Fruit fly (Drosophila melanogaster) whole organism, embryonic: ENCODE data around the gene Bub1.
A peak's percentile ranks its signal among the peaks of the same experiment; 100 is the strongest.

Experiments
- Ada2b ChIP-seq: fragments of 200-800 bp; sonication (Bioruptor generic); IDR thresholded peaks from 2 replicates; pipeline ENCODE4 v1.3.6; 2022; ENCODE audit warnings: missing biosample characterization, missing genetic modification characterization
- Adf1 ChIP-seq: fragments of 200-800 bp; sonication (Bioruptor generic); IDR thresholded peaks from 2 replicates; pipeline ENCODE4 v1.3.6; 2022; ENCODE audit warnings: missing biosample characterization, missing genetic modification characterization
- Bgb ChIP-seq: fragments of 200-800 bp; sonication (Bioruptor generic); IDR thresholded peaks from 2 replicates; pipeline ENCODE4 v1.3.6; 2022; ENCODE audit warnings: missing biosample characterization, missing genetic modification characterization; ENCODE audit not compliant: partially characterized antibody
- Blimp-1 ChIP-seq: fragments of 200-800 bp; sonication (Bioruptor generic); optimal IDR thresholded peaks from 3 replicates; lab custom pipeline; 2018; ENCODE audit warnings: missing biosample characterization, missing genetic modification characterization, mild to moderate bottlenecking, moderate library complexity, missing genetic modification reagents
- CG1233 ChIP-seq: fragments of 200-800 bp; sonication (Bioruptor generic); optimal IDR thresholded peaks from 4 replicates; lab custom pipeline; 2018; ENCODE audit warnings: missing biosample characterization, mild to moderate bottlenecking, missing genetic modification characterization
- CG15479 ChIP-seq: fragments of 200-800 bp; sonication (Bioruptor generic); optimal IDR thresholded peaks from 3 replicates; lab custom pipeline; 2019; ENCODE audit warnings: missing biosample characterization, mild to moderate bottlenecking, missing genetic modification characterization, moderate library complexity
- CG16813 ChIP-seq: fragments of 200-800 bp; sonication (Bioruptor generic); IDR thresholded peaks from 3 replicates; pipeline ENCODE4 v1.3.6; 2022; ENCODE audit warnings: missing biosample characterization, missing genetic modification characterization; ENCODE audit not compliant: partially characterized antibody
- CG1832 ChIP-seq: fragments of 200-800 bp; sonication (Bioruptor generic); optimal IDR thresholded peaks from 2 replicates; lab custom pipeline; 2017; ENCODE audit warnings: missing biosample characterization, mild to moderate bottlenecking, missing genetic modification characterization, inconsistent platforms
- CG18599 ChIP-seq: fragments of 200-800 bp; sonication (Bioruptor generic); optimal IDR thresholded peaks from 3 replicates; lab custom pipeline; 2017; ENCODE audit warnings: missing biosample characterization, missing genetic modification characterization, mild to moderate bottlenecking, moderate library complexity, missing genetic modification reagents
- CG2199 ChIP-seq: fragments of 200-800 bp; sonication (Bioruptor generic); IDR thresholded peaks from 3 replicates; pipeline ENCODE4 v1.3.6; 2022; ENCODE audit warnings: missing biosample characterization, missing genetic modification characterization
- CG32532 ChIP-seq: fragments of 200-800 bp; sonication (Bioruptor generic); IDR thresholded peaks from 2 replicates; pipeline ENCODE4 v1.3.6; 2022; ENCODE audit warnings: missing biosample characterization, missing genetic modification characterization
- CG4360 ChIP-seq: fragments of 200-800 bp; sonication (Bioruptor generic); IDR thresholded peaks from 2 replicates; pipeline ENCODE4 v1.3.6; 2022; ENCODE audit warnings: missing biosample characterization, missing genetic modification characterization
- CG4404 ChIP-seq: fragments of 200-800 bp; sonication (Bioruptor generic); IDR thresholded peaks from 2 replicates; pipeline ENCODE4 v1.3.6; 2022; ENCODE audit warnings: missing biosample characterization, missing genetic modification characterization
- CG8478 ChIP-seq: fragments of >200 bp; optimal IDR thresholded peaks from 2 replicates; lab custom pipeline; 2018
- CG9932 ChIP-seq: fragments of 200-800 bp; sonication (Bioruptor generic); IDR thresholded peaks from 2 replicates; pipeline ENCODE4 v1.3.6; 2022; ENCODE audit warnings: missing biosample characterization, missing genetic modification characterization
- Dbx ChIP-seq: fragments of 200-800 bp; sonication (Bioruptor generic); IDR thresholded peaks from 3 replicates; pipeline ENCODE4 v1.3.6; 2022; ENCODE audit warnings: missing biosample characterization, missing genetic modification characterization
- Dip3 ChIP-seq: fragments of 200-800 bp; sonication (Bioruptor generic); optimal IDR thresholded peaks from 3 replicates; lab custom pipeline; 2016; ENCODE audit warnings: missing biosample characterization, missing genetic modification characterization
- Ets65A ChIP-seq: fragments of 200-800 bp; sonication (Bioruptor generic); peaks from one replicate; lab custom pipeline; 2016; ENCODE audit warnings: missing biosample characterization, missing genetic modification characterization
- Hr78 ChIP-seq, 2 experiments: fragments of 200-800 bp in 1 of 2; fragments of >200 bp in 1 of 2; sonication (Bioruptor generic) in 1 of 2; optimal IDR thresholded peaks; 2 replicates each; lab custom pipeline; 2017 to 2019; ENCODE audit warnings: missing biosample characterization in 2 of 2, missing genetic modification characterization in 2 of 2, mild to moderate bottlenecking in 1 of 2, moderate library complexity in 1 of 2
- MBD-R2 ChIP-seq: fragments of 200-800 bp; sonication (Bioruptor generic); IDR thresholded peaks from 2 replicates; pipeline ENCODE4 v1.3.6; 2022; ENCODE audit warnings: missing biosample characterization, missing genetic modification characterization
- Med ChIP-seq: fragments of 200-800 bp; sonication (Bioruptor generic); peaks from one replicate; lab custom pipeline; 2016; ENCODE audit warnings: missing biosample characterization, missing genetic modification characterization, mild to moderate bottlenecking, inconsistent platforms, moderate library complexity
- Mrtf ChIP-seq: fragments of 200-800 bp; sonication (Bioruptor generic); IDR thresholded peaks from 3 replicates; pipeline ENCODE4 v1.3.6; 2022; ENCODE audit warnings: missing biosample characterization, missing genetic modification characterization
- Nf-YC ChIP-seq: fragments of 200-800 bp; optimal IDR thresholded peaks from 3 replicates; lab custom pipeline; 2019; ENCODE audit warnings: missing biosample characterization, mild to moderate bottlenecking, missing genetic modification characterization, moderate library complexity
- amos ChIP-seq: fragments of 200-800 bp; sonication (Bioruptor generic); IDR thresholded peaks from 2 replicates; pipeline ENCODE4 v1.3.6; 2022; ENCODE audit warnings: missing biosample characterization, missing genetic modification characterization; ENCODE audit not compliant: partially characterized antibody
- bbx ChIP-seq: fragments of 200-800 bp; sonication (Bioruptor generic); IDR thresholded peaks from 2 replicates; pipeline ENCODE4 v1.3.6; 2022; ENCODE audit warnings: missing biosample characterization, missing genetic modification characterization; ENCODE audit not compliant: partially characterized antibody
- bcd ChIP-seq: fragments of 200-800 bp; sonication (Bioruptor generic); optimal IDR thresholded peaks from 2 replicates; lab custom pipeline; 2017; ENCODE audit warnings: missing biosample characterization, mild to moderate bottlenecking, missing genetic modification characterization
- chm ChIP-seq: fragments of 200-800 bp; sonication (Bioruptor generic); IDR thresholded peaks from 2 replicates; pipeline ENCODE4 v1.3.6; 2022; ENCODE audit warnings: missing biosample characterization, missing genetic modification characterization
- ci ChIP-seq: fragments of 200-800 bp; sonication (Bioruptor generic); IDR thresholded peaks from 3 replicates; pipeline ENCODE4 v1.3.6; 2022; ENCODE audit warnings: missing biosample characterization, missing genetic modification characterization
- crol ChIP-seq: fragments of 200-800 bp; sonication (Bioruptor generic); IDR thresholded peaks from 2 replicates; pipeline ENCODE4 v1.3.6; 2022; ENCODE audit warnings: missing biosample characterization, missing genetic modification characterization
- cwo ChIP-seq: fragments of 200-800 bp; sonication (Bioruptor generic); optimal IDR thresholded peaks from 3 replicates; lab custom pipeline; 2017; ENCODE audit warnings: missing biosample characterization, missing genetic modification characterization, mild to moderate bottlenecking, moderate library complexity, missing genetic modification reagents
- gce ChIP-seq: fragments of 200-800 bp; sonication (Bioruptor generic); IDR thresholded peaks from 3 replicates; pipeline ENCODE4 v1.3.6; 2022; ENCODE audit warnings: missing biosample characterization, missing genetic modification characterization
- hkb ChIP-seq, 2 experiments: fragments of 200-800 bp in 1 of 2; fragments of >200 bp in 1 of 2; sonication (Bioruptor generic) in 1 of 2; IDR thresholded peaks in 1 of 2; optimal IDR thresholded peaks in 1 of 2; 2 replicates each; pipeline versions ENCODE4 v1.3.6 to Lab custom; 2017 to 2022; ENCODE audit warnings: missing biosample characterization in 1 of 2, missing genetic modification characterization in 1 of 2
- knrl ChIP-seq: fragments of 200-800 bp; sonication (Bioruptor generic); IDR thresholded peaks from 3 replicates; pipeline ENCODE4 v1.3.6; 2022; ENCODE audit warnings: missing biosample characterization, missing genetic modification characterization; ENCODE audit not compliant: partially characterized antibody
- nom ChIP-seq: fragments of 200-800 bp; sonication (Bioruptor generic); optimal IDR thresholded peaks from 2 replicates; lab custom pipeline; 2017; ENCODE audit warnings: missing biosample characterization, missing genetic modification characterization, mild to moderate bottlenecking, moderate library complexity, missing genetic modification reagents
- oc ChIP-seq: fragments of 200-800 bp; sonication (Bioruptor generic); optimal IDR thresholded peaks from 2 replicates; lab custom pipeline; 2018; ENCODE audit warnings: missing biosample characterization, mild to moderate bottlenecking, missing genetic modification characterization, moderate library complexity
- onecut ChIP-seq: fragments of 200-800 bp; sonication (Bioruptor generic); IDR thresholded peaks from 2 replicates; pipeline ENCODE4 v1.3.6; 2022; ENCODE audit warnings: missing biosample characterization, missing genetic modification characterization
- otp ChIP-seq: fragments of 200-800 bp; sonication (Bioruptor generic); IDR thresholded peaks from 3 replicates; pipeline ENCODE4, ENCODE4 v1.3.6; 2022; ENCODE audit warnings: missing biosample characterization, missing genetic modification characterization
- pan ChIP-seq, 4 experiments: fragments of >200 bp in 3 of 4; fragments of 200-800 bp in 1 of 4; sonication (Bioruptor generic) in 1 of 4; optimal IDR thresholded peaks in 3 of 4; IDR thresholded peaks in 1 of 4; 2 replicates each; pipeline versions ENCODE4 v1.3.6 to Lab custom; 2017 to 2022; ENCODE audit warnings: missing biosample characterization in 2 of 4, missing genetic modification characterization in 2 of 4, mixed read lengths in 1 of 4
- pros ChIP-seq: fragments of 200-800 bp; sonication (Bioruptor generic); optimal IDR thresholded peaks from 3 replicates; lab custom pipeline; 2019; ENCODE audit warnings: missing biosample characterization, mild to moderate bottlenecking, missing genetic modification characterization, moderate library complexity
- seq ChIP-seq: fragments of 200-800 bp; sonication (Bioruptor generic); IDR thresholded peaks from 2 replicates; pipeline ENCODE4 v1.3.6; 2022; ENCODE audit warnings: missing biosample characterization, missing genetic modification characterization
- sna ChIP-seq: fragments of 200-800 bp; sonication (Bioruptor generic); IDR thresholded peaks from 2 replicates; pipeline ENCODE4 v1.3.6; 2022; ENCODE audit warnings: missing biosample characterization, missing genetic modification characterization; ENCODE audit not compliant: partially characterized antibody
- sob ChIP-seq: fragments of 200-800 bp; sonication (Bioruptor generic); IDR thresholded peaks from 2 replicates; pipeline ENCODE4 v1.3.6; 2022; ENCODE audit warnings: missing biosample characterization, missing genetic modification characterization
- tap ChIP-seq: fragments of 200-800 bp; optimal IDR thresholded peaks from 3 replicates; lab custom pipeline; 2019; ENCODE audit warnings: missing biosample characterization, mild to moderate bottlenecking, missing genetic modification characterization, moderate library complexity
- ttk ChIP-seq: fragments of 200-800 bp; sonication (Bioruptor generic); IDR thresholded peaks from 2 replicates; pipeline ENCODE4 v2.1.2; 2022; ENCODE audit warnings: missing biosample characterization, missing genetic modification characterization
- zen ChIP-seq: fragments of 200-800 bp; sonication (Bioruptor generic); optimal IDR thresholded peaks from 3 replicates; lab custom pipeline; 2018; ENCODE audit warnings: missing biosample characterization, mild to moderate bottlenecking, missing genetic modification characterization, moderate library complexity
- zen2 ChIP-seq: fragments of 200-800 bp; sonication (Bioruptor generic); IDR thresholded peaks from 3 replicates; pipeline ENCODE4 v1.3.6; 2022; ENCODE audit warnings: missing biosample characterization, missing genetic modification characterization; ENCODE audit not compliant: partially characterized antibody

The Bub1 gene

DNA sequence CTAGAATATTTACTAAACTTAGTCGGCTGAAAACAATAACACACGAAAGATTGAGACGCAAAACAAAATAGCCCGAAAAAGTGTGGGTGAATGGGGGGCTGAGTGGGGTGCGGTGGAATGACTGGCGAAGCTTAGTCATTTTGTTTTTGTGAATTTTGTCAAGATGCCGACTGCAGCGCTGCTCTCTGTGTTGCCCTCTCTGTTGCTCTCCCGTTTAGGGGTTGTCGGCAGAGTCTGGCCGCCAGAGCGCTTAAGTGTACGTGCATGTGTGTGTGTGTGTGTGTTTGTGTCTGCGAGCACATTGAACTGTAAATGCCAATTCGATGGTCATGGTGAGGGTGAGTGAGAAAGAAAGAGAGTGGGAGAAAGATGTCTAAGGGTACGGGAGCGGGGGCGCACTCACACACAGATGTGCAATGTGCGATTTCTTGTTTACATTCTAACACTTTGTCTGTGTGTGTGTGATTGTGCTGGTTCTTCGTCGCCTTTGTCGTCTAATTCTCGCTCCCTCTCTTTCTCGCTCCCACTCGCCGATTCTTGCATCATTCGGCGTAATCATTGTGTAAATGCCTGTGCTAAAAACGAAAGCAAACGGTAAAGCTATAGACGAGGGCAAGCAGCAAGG, 27.8 kb downstream of the Bub1 start (continued):
- TF ChIP-seq CG2199 (0 out of 3 replicates have a peak, but pooled peaks have one; percentile 48), Bgb (peak; percentile 21; the same call in 1 of the 2 replicates), seq (GFP tag; lab: Robert Waterston, UW) (peak; percentile 40; the same call in 1 of the 2 replicates), CG1832 (peak; percentile 40), Nf-YC (tag; lab: Kevin White, UChicago) (peak; percentile 18), bbx (GFP tag; lab: Robert Waterston, UW) (0 out of 2 replicates have a peak, but pooled peaks have one; percentile 40), Blimp-1 (GFP tag; lab: Kevin White, UChicago) (peak; percentile 18), onecut (GFP tag; lab: Robert Waterston, UW) (no peak), CG16813 (GFP tag; lab: Robert Waterston, UW) (0 out of 3 replicates have a peak, but pooled peaks have one; percentile 18), tap (no peak), bcd (GFP tag; lab: Kevin White, UChicago) (peak; percentile 9), Dbx (GFP tag; lab: Robert Waterston, UW) (peak; percentile 49; the same call in 1 of the 3 replicates), chm (peak; percentile 19; the same call in 1 of the 2 replicates), CG32532 (GFP tag; lab: Robert Waterston, UW) (peak; percentile 26; the same call in 1 of the 2 replicates), sob (GFP tag; lab: Robert Waterston, UW) (peak; percentile 31; the same call in 1 of the 2 replicates), pan (optimal IDR thresholded peaks at IDR 0.05; lab: Kevin White, UChicago) (no peak), pan (GFP tag; optimal IDR thresholded peaks at IDR 0.05 in 1 of 2, IDR thresholded peaks at IDR 0.05 in 1 of 2) (peak in 1 of 2 experiments; percentile 15), CG15479 (peak; percentile 87), CG8478 (lab: Kevin White, UChicago) (peak; percentile 80), knrl (GFP tag; lab: Robert Waterston, UW) (0 out of 3 replicates have a peak, but pooled peaks have one; percentile 10), CG9932 (GFP tag; lab: Robert Waterston, UW) (0 out of 2 replicates have a peak, but pooled peaks have one; percentile 13), Dip3 (no peak), zen2 (GFP tag; lab: Robert Waterston, UW) (peak; percentile 31; the same call in 1 of the 3 replicates), otp (GFP tag; lab: Robert Waterston, UW) (0 out of 3 replicates have a peak, but pooled peaks have one; percentile 20), Ets65A (GFP tag; lab: Kevin White, UChicago) (no peak), Hr78 (GFP tag; optimal IDR thresholded peaks at IDR 0.05; lab: Kevin White, UChicago) (peak in 1 of 2 experiments; percentile 10), nom (GFP tag; lab: Kevin White, UChicago) (peak; percentile 13), zen (tag; lab: Kevin White, UChicago) (no peak), gce (GFP tag; lab: Robert Waterston, UW) (no peak), Adf1 (GFP tag; lab: Robert Waterston, UW) (peak; percentile 53), Mrtf (0 out of 3 replicates have a peak, but pooled peaks have one; percentile 8), Ada2b (GFP tag; lab: Robert Waterston, UW) (no peak), MBD-R2 (GFP tag; lab: Robert Waterston, UW) (0 out of 2 replicates have a peak, but pooled peaks have one; percentile 23), CG18599 (GFP tag; lab: Kevin White, UChicago) (no peak), CG4360 (GFP tag; lab: Robert Waterston, UW) (no peak), ttk (peak; percentile 70), oc (peak; percentile 14), cwo (GFP tag; lab: Kevin White, UChicago) (peak; percentile 15), CG4404 (GFP tag; lab: Robert Waterston, UW) (no peak), crol (peak; percentile 85), sna (GFP tag; lab: Robert Waterston, UW) (peak; percentile 52; the same call in 1 of the 2 replicates), pros (GFP tag; lab: Kevin White, UChicago) (peak; percentile 77), hkb (optimal IDR thresholded peaks at IDR 0.05; lab: Kevin White, UChicago) (no peak), hkb (GFP tag; IDR thresholded peaks at IDR 0.05; lab: Robert Waterston, UW) (0 out of 2 replicates have a peak, but pooled peaks have one; percentile 8), CG1233 (no peak), ci (GFP tag; lab: Robert Waterston, UW) (peak; percentile 39; the same call in 1 of the 3 replicates), Med (peak; percentile 68), amos (GFP tag; lab: Robert Waterston, UW) (no peak)
